Fruit fly (Drosophila melanogaster) whole organism, embryonic: ENCODE results near the gene Mcad.

Experiments used
- Asciz ChIP-seq: fragments of 200-800 bp; sonication (Bioruptor generic); optimal IDR thresholded peaks from 2 replicates; lab custom pipeline; 2017; ENCODE audit warnings: missing biosample characterization, mild to moderate bottlenecking, missing genetic modification characterization, missing genetic modification reagents
- BtbVII ChIP-seq: fragments of 200-800 bp; sonication (Bioruptor generic); optimal IDR thresholded peaks from 3 replicates; lab custom pipeline; 2017; ENCODE audit warnings: missing biosample characterization, mild to moderate bottlenecking, missing genetic modification characterization
- CG12155 ChIP-seq: fragments of 200-800 bp; sonication (Bioruptor generic); optimal IDR thresholded peaks from 3 replicates; lab custom pipeline; 2016; ENCODE audit warnings: missing biosample characterization, missing genetic modification characterization
- CG12299 ChIP-seq: fragments of 200-800 bp; sonication (Bioruptor generic); optimal IDR thresholded peaks from 2 replicates; lab custom pipeline; 2018; ENCODE audit warnings: missing biosample characterization, mild to moderate bottlenecking, missing genetic modification characterization
- CG14710 ChIP-seq: fragments of 200-800 bp; sonication (Bioruptor generic); optimal IDR thresholded peaks from 3 replicates; lab custom pipeline; 2019; ENCODE audit warnings: missing biosample characterization, mild to moderate bottlenecking, missing genetic modification characterization, moderate library complexity
- CG15011 ChIP-seq: fragments of 200-800 bp; sonication (Bioruptor generic); optimal IDR thresholded peaks from 3 replicates; lab custom pipeline; 2018; ENCODE audit warnings: missing biosample characterization, mild to moderate bottlenecking, missing genetic modification characterization
- CG1647 ChIP-seq: fragments of 200-800 bp; sonication (Bioruptor generic); optimal IDR thresholded peaks from 3 replicates; lab custom pipeline; 2016; ENCODE audit warnings: missing biosample characterization, missing genetic modification characterization
- CG16779 ChIP-seq: fragments of 200-800 bp; sonication (Bioruptor generic); IDR thresholded peaks from 2 replicates; pipeline ENCODE4 v1.3.6; 2022; ENCODE audit warnings: missing biosample characterization, missing genetic modification characterization
- CG16813 ChIP-seq: fragments of 200-800 bp; sonication (Bioruptor generic); IDR thresholded peaks from 3 replicates; pipeline ENCODE4 v1.3.6; 2022; ENCODE audit warnings: missing biosample characterization, missing genetic modification characterization; ENCODE audit not compliant: partially characterized antibody
- CG17328 ChIP-seq: fragments of 200-800 bp; sonication (Bioruptor generic); IDR thresholded peaks from 2 replicates; pipeline ENCODE4 v1.3.6; 2022; ENCODE audit warnings: missing biosample characterization, missing genetic modification characterization
- CG2129 ChIP-seq: fragments of 200-800 bp; sonication (Bioruptor generic); IDR thresholded peaks from 2 replicates; pipeline ENCODE4 v1.3.6; 2022; ENCODE audit warnings: missing biosample characterization, missing genetic modification characterization; ENCODE audit not compliant: partially characterized antibody
- CG30431 ChIP-seq: fragments of 200-800 bp; sonication (Bioruptor generic); optimal IDR thresholded peaks from 2 replicates; lab custom pipeline; 2017; ENCODE audit warnings: missing biosample characterization, missing genetic modification characterization
- CG3065 ChIP-seq: fragments of 200-800 bp; sonication (Bioruptor generic); optimal IDR thresholded peaks from 2 replicates; lab custom pipeline; 2016; ENCODE audit warnings: missing biosample characterization, missing genetic modification characterization
- CG31388 ChIP-seq: fragments of 200-800 bp; sonication (Bioruptor generic); optimal IDR thresholded peaks from 2 replicates; lab custom pipeline; 2016; ENCODE audit warnings: missing biosample characterization, missing genetic modification characterization
- CG34224 ChIP-seq: fragments of 200-800 bp; sonication (Bioruptor generic); IDR thresholded peaks from 3 replicates; pipeline ENCODE4 v1.3.6; 2022; ENCODE audit warnings: missing biosample characterization, missing genetic modification characterization; ENCODE audit not compliant: partially characterized antibody
- CG4328 ChIP-seq: fragments of 200-800 bp; sonication (Bioruptor generic); optimal IDR thresholded peaks from 3 replicates; lab custom pipeline; 2017; ENCODE audit warnings: missing biosample characterization, missing genetic modification reagents, missing genetic modification characterization
- CG6175 ChIP-seq: fragments of 200-800 bp; sonication (Bioruptor generic); IDR thresholded peaks from 3 replicates; pipeline ENCODE4 v1.3.6; 2022; ENCODE audit warnings: missing biosample characterization, missing genetic modification characterization
- CG7786 ChIP-seq: fragments of 200-800 bp; sonication (Bioruptor generic); optimal IDR thresholded peaks from 2 replicates; lab custom pipeline; 2016; ENCODE audit warnings: missing biosample characterization, missing genetic modification characterization
- CG8944 ChIP-seq: fragments of 200-800 bp; sonication (Bioruptor generic); optimal IDR thresholded peaks from 3 replicates; lab custom pipeline; 2016; ENCODE audit warnings: missing biosample characterization, missing genetic modification characterization
- CG9797 ChIP-seq: fragments of 200-800 bp; sonication (Bioruptor generic); optimal IDR thresholded peaks from 3 replicates; lab custom pipeline; 2018; ENCODE audit warnings: missing biosample characterization, mild to moderate bottlenecking, missing genetic modification characterization
- CTCF ChIP-seq: fragments of 200-800 bp; sonication (Bioruptor generic); optimal IDR thresholded peaks from 2 replicates; lab custom pipeline; 2017; ENCODE audit warnings: missing biosample characterization, mild to moderate bottlenecking, missing genetic modification characterization, moderate library complexity
- Gsc ChIP-seq: fragments of 200-800 bp; sonication (Bioruptor generic); IDR thresholded peaks from 2 replicates; pipeline ENCODE4 v1.3.6; 2022; ENCODE audit warnings: missing biosample characterization, missing genetic modification characterization
- HHEX ChIP-seq: fragments of 200-800 bp; sonication (Bioruptor generic); optimal IDR thresholded peaks from 3 replicates; lab custom pipeline; 2017; ENCODE audit warnings: missing biosample characterization, mild to moderate bottlenecking, missing genetic modification characterization, missing genetic modification reagents
- HLH4C ChIP-seq: fragments of 200-800 bp; sonication (Bioruptor generic); IDR thresholded peaks from 3 replicates; pipeline ENCODE4 v1.3.6; 2022; ENCODE audit warnings: missing biosample characterization, missing genetic modification characterization; ENCODE audit not compliant: partially characterized antibody
- MBD-R2 ChIP-seq: fragments of 200-800 bp; sonication (Bioruptor generic); IDR thresholded peaks from 2 replicates; pipeline ENCODE4 v1.3.6; 2022; ENCODE audit warnings: missing biosample characterization, missing genetic modification characterization
- Meics ChIP-seq: fragments of 200-800 bp; sonication (Bioruptor generic); optimal IDR thresholded peaks from 2 replicates; lab custom pipeline; 2017; ENCODE audit warnings: missing biosample characterization, mild to moderate bottlenecking, missing genetic modification characterization
- NC2α ChIP-seq: fragments of 200-800 bp; sonication (Bioruptor generic); optimal IDR thresholded peaks from 2 replicates; lab custom pipeline; 2016; ENCODE audit warnings: missing biosample characterization, missing genetic modification characterization
- Oaz ChIP-seq: fragments of 200-800 bp; sonication (Bioruptor generic); IDR thresholded peaks from 2 replicates; pipeline ENCODE4 v1.3.6; 2022; ENCODE audit warnings: missing biosample characterization, missing genetic modification characterization
- al ChIP-seq: fragments of 200-800 bp; sonication (Bioruptor generic); IDR thresholded peaks from 2 replicates; pipeline ENCODE4 v1.3.6; 2022; ENCODE audit warnings: missing biosample characterization, missing genetic modification characterization
- amos ChIP-seq: fragments of 200-800 bp; sonication (Bioruptor generic); IDR thresholded peaks from 2 replicates; pipeline ENCODE4 v1.3.6; 2022; ENCODE audit warnings: missing biosample characterization, missing genetic modification characterization; ENCODE audit not compliant: partially characterized antibody
- cato ChIP-seq: fragments of 200-800 bp; sonication (Bioruptor generic); optimal IDR thresholded peaks from 2 replicates; lab custom pipeline; 2016; ENCODE audit warnings: missing biosample characterization, missing genetic modification characterization, borderline replicate concordance
- cg ChIP-seq: fragments of 200-800 bp; sonication (Bioruptor generic); optimal IDR thresholded peaks from 3 replicates; lab custom pipeline; 2019; ENCODE audit warnings: missing biosample characterization, mild to moderate bottlenecking, missing genetic modification characterization, moderate library complexity
- croc ChIP-seq: fragments of 200-800 bp; sonication (Bioruptor generic); conservative IDR thresholded peaks from 3 replicates; pipeline ENCODE4 v1.3.6; 2022; ENCODE audit warnings: missing biosample characterization, missing genetic modification characterization
- cwo ChIP-seq: fragments of 200-800 bp; sonication (Bioruptor generic); optimal IDR thresholded peaks from 3 replicates; lab custom pipeline; 2017; ENCODE audit warnings: missing biosample characterization, missing genetic modification characterization, mild to moderate bottlenecking, moderate library complexity, missing genetic modification reagents
- dpn ChIP-seq, 2 experiments: fragments of 200-800 bp; sonication (Bioruptor generic); optimal IDR thresholded peaks; 3 replicates each; lab custom pipeline; 2016; ENCODE audit warnings: missing biosample characterization in 2 of 2, missing genetic modification characterization in 2 of 2
- exex ChIP-seq: fragments of 200-800 bp; sonication (Bioruptor generic); optimal IDR thresholded peaks from 4 replicates; lab custom pipeline; 2018; ENCODE audit warnings: missing biosample characterization, mild to moderate bottlenecking, missing genetic modification characterization, moderate library complexity
- fru ChIP-seq: fragments of >200 bp; optimal IDR thresholded peaks from 2 replicates; lab custom pipeline; 2017
- grau ChIP-seq: fragments of 200-800 bp; optimal IDR thresholded peaks from 3 replicates; lab custom pipeline; 2019; ENCODE audit warnings: missing biosample characterization, mild to moderate bottlenecking, missing genetic modification characterization, moderate library complexity
- lilli ChIP-seq: fragments of 200-800 bp; sonication (Bioruptor generic); optimal IDR thresholded peaks from 3 replicates; lab custom pipeline; 2016; ENCODE audit warnings: missing biosample characterization, missing genetic modification characterization
- mirr ChIP-seq: fragments of 200-800 bp; sonication (Bioruptor generic); optimal IDR thresholded peaks from 3 replicates; lab custom pipeline; 2018; ENCODE audit warnings: missing biosample characterization, mild to moderate bottlenecking, missing genetic modification characterization
- otp ChIP-seq: fragments of 200-800 bp; sonication (Bioruptor generic); IDR thresholded peaks from 3 replicates; pipeline ENCODE4, ENCODE4 v1.3.6; 2022; ENCODE audit warnings: missing biosample characterization, missing genetic modification characterization
- pfk ChIP-seq: fragments of 200-800 bp; sonication (Bioruptor generic); optimal IDR thresholded peaks from 2 replicates; lab custom pipeline; 2018; ENCODE audit warnings: missing biosample characterization, mild to moderate bottlenecking, missing genetic modification characterization, moderate library complexity
- ro ChIP-seq: fragments of 200-800 bp; sonication (Bioruptor generic); IDR thresholded peaks from 2 replicates; pipeline ENCODE4 v1.3.6; 2022; ENCODE audit warnings: missing biosample characterization, missing genetic modification characterization
- sima ChIP-seq: fragments of 200-800 bp; sonication (Bioruptor generic); optimal IDR thresholded peaks from 2 replicates; lab custom pipeline; 2016; ENCODE audit warnings: missing biosample characterization, missing genetic modification characterization
- so ChIP-seq: fragments of 200-800 bp; sonication (Bioruptor generic); IDR thresholded peaks from 3 replicates; pipeline ENCODE4 v1.3.6; 2022; ENCODE audit warnings: missing biosample characterization, missing genetic modification characterization
- sob ChIP-seq: fragments of 200-800 bp; sonication (Bioruptor generic); IDR thresholded peaks from 2 replicates; pipeline ENCODE4 v1.3.6; 2022; ENCODE audit warnings: missing biosample characterization, missing genetic modification characterization
- tx ChIP-seq: fragments of 200-800 bp; sonication (Bioruptor generic); optimal IDR thresholded peaks from 2 replicates; lab custom pipeline; 2016; ENCODE audit warnings: missing biosample characterization, missing genetic modification characterization
- wdn ChIP-seq: fragments of 200-800 bp; sonication (Bioruptor generic); IDR thresholded peaks from 2 replicates; pipeline ENCODE4 v1.3.6; 2022; ENCODE audit warnings: missing biosample characterization, missing genetic modification characterization
- zfh2 ChIP-seq: fragments of 200-800 bp; sonication (Bioruptor generic); optimal IDR thresholded peaks from 2 replicates; lab custom pipeline; 2016; ENCODE audit warnings: missing biosample characterization, missing genetic modification characterization

Mcad gene

DNA sequence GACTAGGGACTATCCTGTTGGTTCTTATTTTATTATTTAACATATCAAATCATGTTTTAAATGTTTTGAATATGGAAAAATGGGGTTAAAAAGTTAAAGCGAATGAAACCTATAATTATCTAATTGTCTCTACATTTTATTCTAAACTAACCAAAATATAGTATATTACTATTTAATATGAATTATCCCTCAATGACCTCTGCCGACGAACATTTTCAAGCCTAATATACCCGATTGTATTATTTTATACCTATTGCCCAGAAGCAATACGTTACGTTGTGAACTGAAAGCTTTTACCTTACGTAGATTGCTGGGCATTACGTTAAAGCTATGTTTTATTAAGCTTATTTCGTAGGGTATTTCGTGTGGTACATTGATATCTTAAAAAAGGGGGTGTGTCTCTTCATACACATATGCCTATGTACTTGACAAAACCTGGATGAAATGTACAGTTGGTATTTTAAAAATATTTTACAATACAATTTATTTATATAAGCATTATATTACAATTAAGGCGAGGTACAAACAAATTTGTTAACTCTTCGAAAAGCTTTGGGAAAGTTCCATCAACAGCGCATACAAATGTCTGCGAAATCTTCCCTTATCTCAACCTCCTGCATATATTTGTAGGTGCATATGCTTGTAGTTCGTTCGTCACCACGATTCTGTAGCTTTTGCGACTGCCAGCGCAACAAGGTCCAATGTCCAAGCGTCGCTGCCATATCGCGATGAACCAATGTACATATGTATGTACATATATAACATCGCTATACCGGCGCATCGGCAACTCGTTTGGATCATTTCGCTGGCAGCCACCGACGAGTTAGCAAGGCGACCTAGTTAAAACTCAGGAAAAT lies at the start of gene Mcad (continued):
- TF ChIP-seq Gsc (GFP tag; lab: Robert Waterston, UW): peak; percentile 71
- TF ChIP-seq CG6175 (GFP tag; lab: Robert Waterston, UW): no peak; the same call in 2 of the 3 replicates
- no peak for TF ChIP-seq CG9797 (GFP tag; lab: Kevin White, UChicago)
- peak; percentile 96 for TF ChIP-seq CG15011 (GFP tag; lab: Kevin White, UChicago)
- TF ChIP-seq HLH4C: no peak
- no peak for TF ChIP-seq CG34224 (GFP tag; lab: Robert Waterston, UW)
- peak; percentile 92 for TF ChIP-seq MBD-R2
- peak; percentile 82 for TF ChIP-seq CG4328 (GFP tag; lab: Kevin White, UChicago)
- TF ChIP-seq pfk (GFP tag; lab: Kevin White, UChicago): no peak
- TF ChIP-seq CG8944 (GFP tag; lab: Kevin White, UChicago): no peak
- peak; percentile 72 for TF ChIP-seq CG12299 (tag; lab: Kevin White, UChicago)
- TF ChIP-seq fru (lab: Kevin White, UChicago): no peak
- TF ChIP-seq dpn (GFP tag; optimal IDR thresholded peaks at IDR 0.05; lab: Kevin White, UChicago): peak; percentile 53 to 85
- TF ChIP-seq CG31388 (GFP tag; lab: Kevin White, UChicago): peak; percentile 91
- TF ChIP-seq cwo (GFP tag; lab: Kevin White, UChicago): peak; percentile 94
- peak; percentile 73 for TF ChIP-seq CG17328 (GFP tag; lab: Robert Waterston, UW)
- TF ChIP-seq Asciz (GFP tag; lab: Kevin White, UChicago): peak; percentile 95
- peak; percentile 68 for TF ChIP-seq wdn (GFP tag; lab: Robert Waterston, UW)
- TF ChIP-seq CG7786 (GFP tag; lab: Kevin White, UChicago): peak; percentile 23
- no peak for TF ChIP-seq CG2129
- TF ChIP-seq HHEX (GFP tag; lab: Kevin White, UChicago): peak; percentile 97
- TF ChIP-seq cg (GFP tag; lab: Kevin White, UChicago): no peak
- TF ChIP-seq CG1647 (GFP tag; lab: Kevin White, UChicago): peak; percentile 34
- TF ChIP-seq croc (GFP tag; lab: Robert Waterston, UW): peak; percentile 88; the same call in 2 of the 3 replicates
- TF ChIP-seq amos: no peak
- TF ChIP-seq Meics (GFP tag; lab: Kevin White, UChicago): peak; percentile 97
- TF ChIP-seq so: peak; percentile 90; the same call in 2 of the 3 replicates
- peak; percentile 30 for TF ChIP-seq tx (GFP tag; lab: Kevin White, UChicago)
- TF ChIP-seq NC2α (GFP tag; lab: Kevin White, UChicago): no peak
- no peak for TF ChIP-seq CG16813 (GFP tag; lab: Robert Waterston, UW)
- peak; percentile 44; the same call in 2 of the 3 replicates for TF ChIP-seq otp (GFP tag; lab: Robert Waterston, UW)
- TF ChIP-seq Oaz (GFP tag; lab: Robert Waterston, UW): peak; percentile 65
- no peak; the same call in 1 of the 2 replicates for TF ChIP-seq CG16779 (GFP tag; lab: Robert Waterston, UW)
- peak; percentile 16 for TF ChIP-seq CG3065 (GFP tag; lab: Kevin White, UChicago)
- peak; percentile 77 for TF ChIP-seq CG12155
- peak; percentile 51 for TF ChIP-seq cato (GFP tag; lab: Kevin White, UChicago)
- TF ChIP-seq exex (tag; lab: Kevin White, UChicago): peak; percentile 84
- TF ChIP-seq al: peak; percentile 90
- TF ChIP-seq lilli (GFP tag; lab: Kevin White, UChicago): peak; percentile 85
- peak; percentile 23 for TF ChIP-seq CG30431 (GFP tag; lab: Kevin White, UChicago)
- TF ChIP-seq CTCF (GFP tag; lab: Kevin White, UChicago): peak; percentile 32
- peak; percentile 88 for TF ChIP-seq grau (tag; lab: Kevin White, UChicago)
- peak; percentile 95 for TF ChIP-seq BtbVII (GFP tag; lab: Kevin White, UChicago)
- TF ChIP-seq mirr: peak; percentile 20
- TF ChIP-seq ro (GFP tag; lab: Robert Waterston, UW): no peak
- TF ChIP-seq CG14710 (tag; lab: Kevin White, UChicago): peak; percentile 92
- peak; percentile 93 for TF ChIP-seq sob (GFP tag; lab: Robert Waterston, UW)
- TF ChIP-seq zfh2 (GFP tag; lab: Kevin White, UChicago): peak; percentile 52
- TF ChIP-seq sima: no peak
